Fruit fly (Drosophila melanogaster): Measurements from ENCODE around the gene mtgo.

- TF ChIP-seq Myc (optimal IDR thresholded peaks at IDR 0.05) (no peak), Sin3A (optimal IDR thresholded peaks at IDR 0.05) (no peak)
These were observed 45.3 kb upstream of the mtgo start for dm6 chr2L:16499559-16499958.
